Fruit fly (Drosophila melanogaster): ENCODE results near the gene CG13625.

The CG13625 gene

DNA sequence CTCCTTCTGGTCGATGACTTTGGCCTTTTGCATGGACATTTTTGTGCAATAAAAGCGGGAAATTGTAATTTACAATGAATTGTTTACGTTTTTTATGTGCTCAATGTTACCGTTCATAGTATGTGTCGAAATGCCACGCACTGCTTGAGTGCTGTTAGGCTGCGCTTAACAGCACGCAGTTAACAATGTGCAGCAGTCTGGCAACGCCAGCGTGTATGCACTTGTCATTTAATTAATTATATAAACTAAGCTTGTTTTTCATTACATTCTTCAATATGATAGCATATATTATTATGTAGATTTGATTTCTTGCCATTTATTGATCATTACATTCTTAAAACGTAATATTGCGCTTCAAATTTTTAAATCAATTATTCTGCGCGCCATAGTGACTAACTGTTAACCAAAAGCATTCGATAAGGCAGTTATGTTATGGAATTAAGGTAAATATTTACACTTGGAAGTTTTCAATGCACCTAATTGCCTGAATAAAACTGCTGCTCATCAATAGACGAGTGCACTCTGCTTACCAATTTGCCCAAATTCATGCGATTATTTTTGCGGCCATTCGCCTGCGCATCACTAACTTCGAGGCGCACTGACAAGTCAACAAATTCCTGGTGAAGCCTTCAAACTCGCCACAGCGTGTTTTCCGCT is at the start of gene CG13625, which contains the start of gene mld:
Gene CG13625 (minus strand): TSS at position 119 of the 657 bp plus-strand sequence.
Gene mld (plus strand): TSS at position 612 of the 657 bp plus-strand sequence.
- peak; percentile 42 for TF ChIP-seq psq (optimal IDR thresholded peaks at IDR 0.05)
- no peak for TF ChIP-seq insv (optimal IDR thresholded peaks at IDR 0.05)
- TF ChIP-seq Myc (optimal IDR thresholded peaks at IDR 0.05), result no peak

DNA sequence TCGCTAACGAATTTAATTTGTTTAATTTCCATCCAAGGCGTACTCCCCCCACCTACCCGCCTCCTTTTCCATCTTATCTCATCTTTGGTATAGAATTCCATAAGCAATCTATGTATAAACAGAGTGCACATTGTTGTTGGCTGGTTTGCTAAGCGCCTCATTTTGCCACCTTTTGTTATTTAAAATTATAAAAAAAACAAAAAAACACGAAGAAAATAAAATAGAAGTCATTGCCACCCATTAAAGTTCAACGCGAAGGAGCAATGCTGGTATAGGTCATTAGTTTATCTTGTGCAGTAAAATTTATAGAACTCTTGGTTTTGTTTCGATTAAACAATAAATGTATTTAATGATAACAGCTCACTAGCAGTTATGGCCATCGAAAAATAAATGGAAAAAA is 49.4 kb upstream of the CG13625 start:
- TF ChIP-seq h (optimal IDR thresholded peaks at IDR 0.05) (no peak), insv (optimal IDR thresholded peaks at IDR 0.05) (no peak), psq (optimal IDR thresholded peaks at IDR 0.05) (no peak), Sin3A (optimal IDR thresholded peaks at IDR 0.05) (no peak), Myc (optimal IDR thresholded peaks at IDR 0.05) (no peak), ttk (optimal IDR thresholded peaks at IDR 0.05) (no peak)

DNA sequence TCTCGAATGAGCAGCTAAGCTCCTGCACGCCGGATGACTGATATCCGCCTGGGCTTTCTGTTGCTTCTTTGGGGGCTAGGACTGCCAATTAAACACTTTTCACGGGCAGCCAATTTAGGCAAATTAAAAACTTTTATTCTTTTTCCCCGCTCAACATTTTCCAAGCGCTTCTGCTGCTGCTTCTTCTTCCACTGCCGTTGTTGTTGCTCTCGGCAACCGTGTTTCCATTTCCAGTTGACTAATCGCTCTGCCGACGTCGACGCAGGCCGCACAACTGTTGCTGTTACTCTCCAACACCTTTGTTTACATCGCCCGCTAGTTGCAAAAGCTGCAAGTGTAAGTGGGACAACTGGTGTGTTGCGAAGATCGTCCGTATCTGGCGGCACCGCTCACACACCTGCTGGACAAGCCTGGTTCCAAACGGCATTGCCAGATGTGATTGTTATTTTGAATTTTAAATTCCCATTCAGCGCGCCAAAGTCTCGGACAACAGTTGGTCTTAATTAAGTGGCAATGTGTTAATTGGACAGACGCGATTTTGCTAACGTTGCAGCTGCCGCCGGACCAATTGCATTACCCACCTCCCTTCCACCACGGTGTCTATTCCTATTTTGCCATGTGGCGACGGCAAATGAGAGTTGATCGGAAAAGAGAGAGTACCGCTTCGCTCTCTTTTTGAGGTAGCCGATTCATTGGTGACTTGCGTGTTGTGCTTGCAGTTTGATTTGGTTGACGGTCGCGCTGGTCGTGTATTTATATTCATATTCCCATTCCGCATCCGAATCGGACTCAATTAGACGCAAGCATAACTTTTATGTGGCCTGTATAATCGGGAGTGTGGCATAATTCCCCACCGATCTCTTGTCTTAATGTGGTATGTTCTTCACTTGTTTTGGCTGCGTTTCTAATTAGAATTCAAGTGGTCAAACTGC is 45.2 kb upstream of the CG13625 start, which contains the start of gene Wsck:
Gene Wsck (minus strand): TSS at position 199 of the 932 bp plus-strand sequence.
- TF ChIP-seq ttk (optimal IDR thresholded peaks at IDR 0.05) (no peak), psq (optimal IDR thresholded peaks at IDR 0.05) (no peak), Sin3A (optimal IDR thresholded peaks at IDR 0.05) (no peak), h (optimal IDR thresholded peaks at IDR 0.05) (no peak), Myc (optimal IDR thresholded peaks at IDR 0.05) (no peak), insv (optimal IDR thresholded peaks at IDR 0.05) (no peak)

DNA sequence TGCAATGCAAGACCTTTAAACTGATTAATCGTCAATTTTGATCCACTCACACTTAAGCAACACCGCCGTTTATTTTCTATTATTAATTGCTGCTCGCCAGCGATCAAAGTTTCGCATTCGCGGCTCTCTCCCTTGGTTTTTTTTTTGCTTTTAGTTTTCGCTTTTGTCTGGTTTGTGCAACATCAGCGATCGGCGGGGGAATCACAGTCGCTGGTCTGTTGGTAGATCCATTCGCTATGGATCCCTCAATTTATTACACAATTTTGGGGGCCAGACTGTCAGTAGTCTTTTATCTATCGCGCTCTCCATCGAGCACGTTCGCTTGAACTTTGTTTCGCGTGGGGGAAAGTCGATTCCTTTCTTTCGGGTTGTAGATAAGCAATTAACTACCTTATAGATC is 41.7 kb upstream of the CG13625 start:
- TF ChIP-seq Myc (optimal IDR thresholded peaks at IDR 0.05) (no peak), insv (optimal IDR thresholded peaks at IDR 0.05) (no peak), Sin3A (optimal IDR thresholded peaks at IDR 0.05) (no peak), h (optimal IDR thresholded peaks at IDR 0.05) (no peak), ttk (optimal IDR thresholded peaks at IDR 0.05) (no peak), psq (optimal IDR thresholded peaks at IDR 0.05) (no peak)

DNA sequence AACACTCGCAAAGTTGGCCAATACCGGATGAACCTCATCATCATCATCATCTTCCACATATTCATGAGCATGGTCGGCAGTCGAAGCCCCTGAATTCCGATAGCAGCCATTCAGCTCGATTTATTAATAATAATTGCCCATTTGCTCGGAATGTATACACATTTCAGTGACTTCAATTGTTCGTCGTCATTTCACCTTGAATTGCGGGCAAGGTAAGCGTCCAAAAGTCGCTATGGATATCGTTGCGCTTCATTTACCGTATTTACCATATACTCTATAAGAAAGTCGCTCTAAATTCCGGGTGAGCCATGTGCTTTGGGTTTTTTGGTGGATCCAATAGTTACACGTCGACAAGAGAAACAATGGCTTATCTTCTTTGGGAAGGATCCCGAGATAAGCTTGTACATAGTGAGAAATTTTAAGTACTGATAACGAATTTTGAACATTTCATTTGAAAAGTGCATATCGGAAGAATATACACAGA is 41.1 kb upstream of the CG13625 start:
- TF ChIP-seq h (optimal IDR thresholded peaks at IDR 0.05) (no peak), ttk (optimal IDR thresholded peaks at IDR 0.05) (no peak), psq (optimal IDR thresholded peaks at IDR 0.05) (no peak), Myc (optimal IDR thresholded peaks at IDR 0.05) (no peak), insv (optimal IDR thresholded peaks at IDR 0.05) (no peak), Sin3A (optimal IDR thresholded peaks at IDR 0.05) (no peak)

DNA sequence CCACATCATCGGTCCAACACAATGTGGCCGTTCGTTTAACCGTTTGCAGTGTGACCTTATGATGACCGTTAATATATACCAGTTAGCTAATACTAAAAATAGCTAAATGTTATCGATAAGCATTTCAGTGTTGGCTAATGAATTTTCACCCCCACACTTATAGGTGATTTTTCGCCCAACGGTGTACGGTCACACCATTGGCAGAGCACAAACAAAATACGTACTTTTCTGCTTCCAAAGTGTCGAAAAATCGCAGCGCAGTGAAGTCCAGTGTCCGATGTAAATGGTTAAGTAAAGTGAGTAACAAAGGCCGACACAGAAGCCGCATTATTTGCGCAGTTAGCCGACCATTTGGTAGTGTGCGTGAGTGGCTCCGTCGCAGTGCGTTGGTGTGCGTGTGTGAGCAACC is 40.6 kb upstream of the CG13625 start, which contains the start of the genes Syx18 and atl:
Gene Syx18 (minus strand): TSS at position 46 of the 409 bp plus-strand sequence.
Gene atl (plus strand): TSS at position 155 of the 409 bp plus-strand sequence.
- TF ChIP-seq Sin3A (optimal IDR thresholded peaks at IDR 0.05), result no peak

DNA sequence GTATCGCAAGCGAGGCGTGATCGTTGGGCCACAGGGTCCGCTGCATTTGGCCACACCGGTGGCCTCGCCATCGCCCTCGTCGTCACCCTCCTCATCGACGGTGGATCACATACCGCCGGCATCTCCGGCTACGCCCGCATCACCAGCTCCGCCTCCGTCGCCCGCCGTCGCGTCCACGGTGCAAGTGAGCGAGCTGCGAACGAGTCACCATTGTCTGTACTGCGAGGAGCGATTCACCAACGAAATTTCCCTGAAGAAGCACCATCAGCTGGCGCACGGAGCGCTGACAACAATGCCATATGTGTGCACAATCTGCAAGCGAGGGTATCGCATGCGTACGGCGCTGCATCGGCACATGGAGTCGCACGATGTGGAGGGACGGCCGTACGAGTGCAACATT is 35.6 kb upstream of the CG13625 start:
- TF ChIP-seq ttk (optimal IDR thresholded peaks at IDR 0.05) (no peak), h (optimal IDR thresholded peaks at IDR 0.05) (no peak), Myc (optimal IDR thresholded peaks at IDR 0.05) (no peak), Sin3A (optimal IDR thresholded peaks at IDR 0.05) (no peak), psq (optimal IDR thresholded peaks at IDR 0.05) (no peak), insv (optimal IDR thresholded peaks at IDR 0.05) (no peak)

DNA sequence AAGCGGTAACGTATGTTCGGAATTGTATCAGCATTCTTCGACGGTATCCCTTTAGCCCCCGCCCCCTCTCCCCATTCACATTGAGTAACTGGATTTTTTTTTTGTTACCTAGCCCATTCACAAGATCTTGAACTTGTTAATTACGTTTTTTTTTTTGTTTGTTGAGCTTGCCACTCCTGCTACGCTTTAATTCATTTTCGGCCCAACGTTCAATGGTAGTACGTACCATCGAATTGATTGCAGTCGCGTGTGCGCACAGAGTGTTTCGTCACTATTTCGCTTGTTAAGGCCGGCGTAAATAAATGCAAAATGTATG is 29.7 kb upstream of the CG13625 start:
- no peak for TF ChIP-seq Myc (optimal IDR thresholded peaks at IDR 0.05)
- TF ChIP-seq h (optimal IDR thresholded peaks at IDR 0.05), result no peak
- TF ChIP-seq ttk (optimal IDR thresholded peaks at IDR 0.05), result no peak
- TF ChIP-seq insv (optimal IDR thresholded peaks at IDR 0.05), result no peak
- no peak for TF ChIP-seq psq (optimal IDR thresholded peaks at IDR 0.05)

dm6 chr3R:24613819-24614706 is 29.1 kb upstream of the CG13625 start:
- TF ChIP-seq insv (optimal IDR thresholded peaks at IDR 0.05) (no peak), ttk (optimal IDR thresholded peaks at IDR 0.05) (no peak), psq (optimal IDR thresholded peaks at IDR 0.05) (no peak), Sin3A (optimal IDR thresholded peaks at IDR 0.05) (no peak), Myc (optimal IDR thresholded peaks at IDR 0.05) (no peak), h (optimal IDR thresholded peaks at IDR 0.05) (no peak)

DNA sequence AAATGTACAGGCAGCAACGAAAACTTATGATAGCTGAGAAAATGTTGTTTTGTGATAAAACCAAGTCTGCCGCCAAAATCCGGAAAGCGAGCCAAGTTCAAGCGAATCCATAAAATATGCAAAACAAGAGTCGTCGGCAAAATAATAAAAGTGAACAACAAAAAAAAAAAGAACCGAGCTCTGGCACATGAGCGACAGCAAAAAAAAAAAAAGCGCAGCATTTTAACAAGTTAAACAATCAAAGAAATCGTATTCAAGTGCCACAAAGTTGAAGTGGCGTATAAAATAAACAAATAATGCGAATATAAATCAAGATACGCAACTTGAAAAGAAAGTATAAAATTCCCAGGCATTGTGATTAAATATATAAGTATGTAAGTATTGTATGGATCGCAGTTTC is 23.4 kb upstream of the CG13625 start:
- TF ChIP-seq ttk (optimal IDR thresholded peaks at IDR 0.05) (no peak), insv (optimal IDR thresholded peaks at IDR 0.05) (no peak)

- no peak for TF ChIP-seq h (optimal IDR thresholded peaks at IDR 0.05)
- no peak for TF ChIP-seq insv (optimal IDR thresholded peaks at IDR 0.05)
- no peak for TF ChIP-seq ttk (optimal IDR thresholded peaks at IDR 0.05)
- no peak for TF ChIP-seq psq (optimal IDR thresholded peaks at IDR 0.05)
- no peak for TF ChIP-seq Sin3A (optimal IDR thresholded peaks at IDR 0.05)
- TF ChIP-seq Myc (optimal IDR thresholded peaks at IDR 0.05), result no peak
These were observed 21.9 kb upstream of the CG13625 start for dm6 chr3R:24606868-24607267.

DNA sequence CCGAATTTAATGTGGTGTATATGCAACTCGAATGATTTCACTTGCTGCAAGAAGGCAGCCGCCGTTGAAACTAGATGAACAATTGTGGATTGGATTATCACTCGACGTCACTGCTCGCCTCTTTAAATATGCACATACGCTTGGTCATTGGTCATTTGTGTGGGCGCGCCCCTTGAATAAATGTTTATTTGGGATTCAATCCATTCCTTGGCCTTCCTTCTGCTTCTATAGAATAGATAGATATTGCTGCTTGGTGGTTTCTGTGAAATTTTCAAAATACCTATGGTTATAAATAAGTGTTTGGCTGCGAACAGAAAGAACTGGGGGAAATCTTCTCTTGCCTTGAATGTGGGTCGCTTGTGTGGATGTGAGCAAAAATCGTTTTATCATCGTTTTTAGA is 19.2 kb upstream of the CG13625 start:
- no peak for TF ChIP-seq psq (optimal IDR thresholded peaks at IDR 0.05)
- TF ChIP-seq h (optimal IDR thresholded peaks at IDR 0.05), result no peak
- no peak for TF ChIP-seq ttk (optimal IDR thresholded peaks at IDR 0.05)
- no peak for TF ChIP-seq Myc (optimal IDR thresholded peaks at IDR 0.05)
- TF ChIP-seq Sin3A (optimal IDR thresholded peaks at IDR 0.05), result no peak
- TF ChIP-seq insv (optimal IDR thresholded peaks at IDR 0.05), result no peak

All from Kc167 (cell line).